Worm (Caenorhabditis elegans) whole organism, early embryonic: Measurements from ENCODE around the gene R11D1.1.

Experiments
- B0310.2 ChIP-seq: sonication (generic microtip); optimal IDR thresholded peaks from 2 replicates; lab custom pipeline; 2016; ENCODE audit warnings: mild to moderate bottlenecking, missing genetic modification characterization, missing compliant biosample characterization
- F13C5.2 ChIP-seq: sonication (generic microtip); optimal IDR thresholded peaks from 2 replicates; lab custom pipeline; 2017; ENCODE audit warnings: mild to moderate bottlenecking, missing genetic modification characterization, inconsistent platforms, missing compliant biosample characterization
- aly-1 ChIP-seq: sonication (generic microtip); optimal IDR thresholded peaks from 2 replicates; lab custom pipeline; 2016; ENCODE audit warnings: missing genetic modification characterization, missing compliant biosample characterization
- ama-1 ChIP-seq: fragments of 150-350 bp; optimal IDR thresholded peaks from 2 replicates; lab custom pipeline; 2014
- ceh-13 ChIP-seq: fragments of 200-800 bp; sonication (Bioruptor generic); optimal IDR thresholded peaks from 2 replicates; lab custom pipeline; 2018; ENCODE audit warnings: mild to moderate bottlenecking, missing genetic modification characterization, missing compliant biosample characterization
- ceh-36 ChIP-seq: sonication (generic microtip); optimal IDR thresholded peaks from 2 replicates; lab custom pipeline; 2016; ENCODE audit warnings: missing genetic modification characterization, inconsistent platforms, missing compliant biosample characterization
- ets-7 ChIP-seq: sonication (generic microtip); optimal IDR thresholded peaks from 2 replicates; lab custom pipeline; 2016; ENCODE audit warnings: missing genotype, missing genetic modification characterization, missing compliant biosample characterization
- flt-1 ChIP-seq: fragments of 200-800 bp; sonication (Bioruptor generic); IDR thresholded peaks from 2 replicates; pipeline ENCODE4 v1.3.6; 2022; ENCODE audit warnings: missing genetic modification characterization, missing compliant biosample characterization
- hmbx-1 ChIP-seq: sonication (generic microtip); optimal IDR thresholded peaks from 2 replicates; lab custom pipeline; 2016; ENCODE audit warnings: mild to moderate bottlenecking, missing genetic modification characterization, missing compliant biosample characterization
- hmg-4 ChIP-seq: fragments of 200-800 bp; sonication (Bioruptor generic); optimal IDR thresholded peaks from 2 replicates; lab custom pipeline; 2018; ENCODE audit warnings: mild to moderate bottlenecking, missing genetic modification characterization, missing compliant biosample characterization
- hnd-1 ChIP-seq: sonication (generic microtip); optimal IDR thresholded peaks from 2 replicates; lab custom pipeline; 2016; ENCODE audit warnings: missing genetic modification characterization, missing compliant biosample characterization
- pes-1 ChIP-seq: fragments of 200-800 bp; sonication (Bioruptor generic); IDR thresholded peaks from 2 replicates; pipeline ENCODE4 v1.3.6; 2022; ENCODE audit warnings: missing genetic modification reagents, missing genetic modification characterization, missing compliant biosample characterization
- scrt-1 ChIP-seq: fragments of 200-800 bp; sonication (Bioruptor generic); IDR thresholded peaks from 2 replicates; pipeline ENCODE4 v1.3.6; 2022; ENCODE audit warnings: missing genetic modification characterization, missing compliant biosample characterization
- sea-1 ChIP-seq: fragments of 200-800 bp; sonication (Bioruptor generic); conservative IDR thresholded peaks from 2 replicates; pipeline ENCODE4 v1.3.6; 2022; ENCODE audit warnings: missing genetic modification characterization, missing compliant biosample characterization
- tbx-11 ChIP-seq: fragments of 200-800 bp; sonication (Bioruptor generic); IDR thresholded peaks from 2 replicates; pipeline ENCODE4 v1.3.6; 2022; ENCODE audit warnings: missing genetic modification characterization, missing compliant biosample characterization
- tbx-37 ChIP-seq: fragments of 200-800 bp; sonication (Bioruptor generic); conservative IDR thresholded peaks from 2 replicates; pipeline ENCODE4 v1.3.6; 2022; ENCODE audit warnings: missing genetic modification reagents, missing genetic modification characterization, missing compliant biosample characterization
- tra-4 ChIP-seq: sonication (generic microtip); optimal IDR thresholded peaks from 2 replicates; lab custom pipeline; 2017; ENCODE audit warnings: missing genetic modification characterization, missing compliant biosample characterization

The R11D1.1 gene

ce11 chrV:12704077-12704476 is at the start of gene R11D1.1:
TSS of gene R11D1.1 (plus strand) at chrV:12704377.
- no peak for TF ChIP-seq ceh-36 (tag; lab: Kevin White, UChicago)
- TF ChIP-seq F13C5.2: no peak

- TF ChIP-seq hnd-1 (tag; lab: Kevin White, UChicago) (no peak), aly-1 (tag; lab: Kevin White, UChicago) (no peak), hmbx-1 (tag; lab: Kevin White, UChicago) (no peak), B0310.2 (no peak), F13C5.2 (no peak), ets-7 (tag; lab: Kevin White, UChicago) (no peak), ama-1 (no peak), flt-1 (GFP tag; lab: Robert Waterston, UW) (no peak), tbx-37 (no peak), hmg-4 (no peak), scrt-1 (GFP tag; lab: Robert Waterston, UW) (no peak), tra-4 (tag; lab: Kevin White, UChicago) (no peak), sea-1 (GFP tag; lab: Robert Waterston, UW) (no peak), tbx-11 (GFP tag; lab: Robert Waterston, UW) (no peak), ceh-13 (GFP tag; lab: Kevin White, UChicago) (no peak), pes-1 (GFP tag; lab: Robert Waterston, UW) (no peak), ceh-36 (tag; lab: Kevin White, UChicago) (no peak)
Measured at ce11 chrV:12658142-12658541, 46.0 kb upstream of the R11D1.1 start, which contains the start of gene W05B10.6. TSS of gene W05B10.6 (minus strand) at chrV:12658242.

ce11 chrV:12659426-12659825 is 44.8 kb upstream of the R11D1.1 start, which contains the start of gene ccch-3:
TSS of gene ccch-3 (minus strand) at chrV:12659687.
- no peak for TF ChIP-seq hmbx-1 (tag; lab: Kevin White, UChicago)
- no peak for TF ChIP-seq sea-1 (GFP tag; lab: Robert Waterston, UW)
- TF ChIP-seq pes-1 (GFP tag; lab: Robert Waterston, UW): no peak
- TF ChIP-seq tbx-37: no peak
- TF ChIP-seq aly-1 (tag; lab: Kevin White, UChicago): no peak
- TF ChIP-seq ceh-36 (tag; lab: Kevin White, UChicago): no peak
- TF ChIP-seq tra-4 (tag; lab: Kevin White, UChicago): no peak
- no peak for TF ChIP-seq F13C5.2
- no peak for TF ChIP-seq ama-1
- no peak for TF ChIP-seq hnd-1 (tag; lab: Kevin White, UChicago)
- no peak for TF ChIP-seq hmg-4
- TF ChIP-seq ceh-13 (GFP tag; lab: Kevin White, UChicago): no peak

ce11 chrV:12660280-12660818 is 43.8 kb upstream of the R11D1.1 start, which contains the start of gene his-74:
TSS of gene his-74 (minus strand) at chrV:12660330.
- TF ChIP-seq ceh-13 (GFP tag; lab: Kevin White, UChicago): no peak
- no peak for TF ChIP-seq tbx-37
- no peak for TF ChIP-seq tbx-11 (GFP tag; lab: Robert Waterston, UW)
- TF ChIP-seq B0310.2: no peak
- no peak for TF ChIP-seq hmg-4
- TF ChIP-seq ceh-36 (tag; lab: Kevin White, UChicago): no peak
- TF ChIP-seq pes-1 (GFP tag; lab: Robert Waterston, UW): no peak

- no peak for TF ChIP-seq flt-1 (GFP tag; lab: Robert Waterston, UW)
- no peak for TF ChIP-seq ceh-13 (GFP tag; lab: Kevin White, UChicago)
- TF ChIP-seq B0310.2: no peak
- no peak for TF ChIP-seq sea-1 (GFP tag; lab: Robert Waterston, UW)
- TF ChIP-seq aly-1 (tag; lab: Kevin White, UChicago): no peak
- TF ChIP-seq hmg-4: no peak
- TF ChIP-seq ama-1: no peak
- no peak for TF ChIP-seq hnd-1 (tag; lab: Kevin White, UChicago)
- TF ChIP-seq ets-7 (tag; lab: Kevin White, UChicago): no peak
- no peak for TF ChIP-seq tbx-37
- TF ChIP-seq ceh-36 (tag; lab: Kevin White, UChicago): no peak
- TF ChIP-seq tbx-11 (GFP tag; lab: Robert Waterston, UW): no peak
- TF ChIP-seq hmbx-1 (tag; lab: Kevin White, UChicago): no peak
- no peak for TF ChIP-seq scrt-1 (GFP tag; lab: Robert Waterston, UW)
- TF ChIP-seq F13C5.2: no peak
Measured at ce11 chrV:12661619-12662018, 42.6 kb upstream of the R11D1.1 start, which contains the start of gene W05B10.3. TSS of gene W05B10.3 (minus strand) at chrV:12661719.

ce11 chrV:12663386-12663785 is 40.8 kb upstream of the R11D1.1 start:
- TF ChIP-seq ama-1 (no peak), F13C5.2 (no peak), hmg-4 (no peak), scrt-1 (GFP tag; lab: Robert Waterston, UW) (no peak), pes-1 (GFP tag; lab: Robert Waterston, UW) (no peak), tbx-37 (no peak), ceh-13 (GFP tag; lab: Kevin White, UChicago) (no peak), sea-1 (GFP tag; lab: Robert Waterston, UW) (no peak), flt-1 (GFP tag; lab: Robert Waterston, UW) (no peak), aly-1 (tag; lab: Kevin White, UChicago) (no peak), tbx-11 (GFP tag; lab: Robert Waterston, UW) (no peak), hnd-1 (tag; lab: Kevin White, UChicago) (no peak), B0310.2 (no peak), tra-4 (tag; lab: Kevin White, UChicago) (no peak), ceh-36 (tag; lab: Kevin White, UChicago) (no peak), ets-7 (tag; lab: Kevin White, UChicago) (no peak), hmbx-1 (tag; lab: Kevin White, UChicago) (no peak)

- TF ChIP-seq B0310.2 (no peak), flt-1 (GFP tag; lab: Robert Waterston, UW) (no peak), aly-1 (tag; lab: Kevin White, UChicago) (no peak), ets-7 (tag; lab: Kevin White, UChicago) (no peak), tbx-37 (no peak), sea-1 (GFP tag; lab: Robert Waterston, UW) (no peak), hmbx-1 (tag; lab: Kevin White, UChicago) (no peak), hmg-4 (no peak), F13C5.2 (no peak), ceh-36 (tag; lab: Kevin White, UChicago) (no peak), tbx-11 (GFP tag; lab: Robert Waterston, UW) (no peak)
Measured at ce11 chrV:12667397-12667796, 36.8 kb upstream of the R11D1.1 start.
